Worm (Caenorhabditis elegans) whole organism, L3 larva: ENCODE measurements around the gene C06A6.7.

Experiments
- R02D3.7 ChIP-seq: fragments of 150-350 bp; optimal IDR thresholded peaks from 2 replicates; lab custom pipeline; 2014; ENCODE audit warnings: missing biosample characterization, missing genetic modification characterization
- ZK546.5 ChIP-seq: sonication (generic microtip); optimal IDR thresholded peaks from 2 replicates; lab custom pipeline; 2017; ENCODE audit warnings: missing biosample characterization, missing genetic modification characterization
- aly-2 ChIP-seq: fragments of 150-350 bp; optimal IDR thresholded peaks from 2 replicates; lab custom pipeline; 2014; ENCODE audit warnings: missing biosample characterization, missing genetic modification characterization
- ama-1 ChIP-seq: fragments of 150-350 bp; optimal IDR thresholded peaks from 2 replicates; lab custom pipeline; 2018
- ceh-16 ChIP-seq: sonication (generic microtip); optimal IDR thresholded peaks from 2 replicates; lab custom pipeline; 2017; ENCODE audit warnings: missing biosample characterization, missing genetic modification characterization
- ceh-28 ChIP-seq: fragments of 150-350 bp; optimal IDR thresholded peaks from 2 replicates; lab custom pipeline; 2014; ENCODE audit warnings: missing biosample characterization, missing genetic modification reagents, missing genetic modification characterization
- ceh-82 ChIP-seq: fragments of 150-350 bp; optimal IDR thresholded peaks from 2 replicates; lab custom pipeline; 2014; ENCODE audit warnings: missing biosample characterization, missing genetic modification characterization
- ceh-9 ChIP-seq: sonication (generic microtip); optimal IDR thresholded peaks from 2 replicates; lab custom pipeline; 2018; ENCODE audit warnings: missing biosample characterization, missing genetic modification characterization
- daf-12 ChIP-seq: fragments of 150-350 bp; optimal IDR thresholded peaks from 2 replicates; lab custom pipeline; 2014; ENCODE audit warnings: missing biosample characterization, missing genetic modification reagents, missing genetic modification characterization
- egl-27 ChIP-seq: sonication (generic microtip); optimal IDR thresholded peaks from 4 replicates; lab custom pipeline; 2017; ENCODE audit warnings: missing biosample characterization, missing genetic modification reagents, missing genetic modification characterization
- egl-5 ChIP-seq: fragments of 150-350 bp; optimal IDR thresholded peaks from 2 replicates; lab custom pipeline; 2017; ENCODE audit warnings: missing biosample characterization, missing genetic modification reagents, missing genetic modification characterization, inconsistent platforms
- elt-1 ChIP-seq: fragments of 150-350 bp; optimal IDR thresholded peaks from 2 replicates; lab custom pipeline; 2014; ENCODE audit warnings: missing biosample characterization, missing genetic modification characterization
- elt-2 ChIP-seq: sonication (generic microtip); optimal IDR thresholded peaks from 2 replicates; lab custom pipeline; 2016; ENCODE audit warnings: missing genetic modification reagents, mild to moderate bottlenecking, missing genetic modification characterization, missing compliant biosample characterization
- elt-3 ChIP-seq, 3 experiments: fragments of 150-350 bp in 1 of 3; sonication (generic microtip) in 2 of 3; optimal IDR thresholded peaks; 2 replicates in 2 of 3; 4 replicates in 1 of 3; lab custom pipeline; 2014 to 2017; ENCODE audit warnings: missing biosample characterization in 3 of 3, missing genetic modification characterization in 3 of 3
- eor-1 ChIP-seq, 2 experiments: fragments of 150-350 bp; optimal IDR thresholded peaks; 2 replicates each; lab custom pipeline; 2014 to 2018; ENCODE audit warnings: missing biosample characterization in 2 of 2, missing genetic modification characterization in 2 of 2
- fkh-10 ChIP-seq: sonication (generic microtip); optimal IDR thresholded peaks from 2 replicates; lab custom pipeline; 2017; ENCODE audit warnings: missing biosample characterization, missing genetic modification reagents, missing genetic modification characterization
- fkh-2 ChIP-seq: fragments of 150-350 bp; optimal IDR thresholded peaks from 2 replicates; lab custom pipeline; 2014; ENCODE audit warnings: missing biosample characterization, missing genetic modification reagents, missing genetic modification characterization
- fos-1 ChIP-seq: fragments of 150-350 bp; optimal IDR thresholded peaks from 2 replicates; lab custom pipeline; 2014; ENCODE audit warnings: missing biosample characterization, missing genetic modification characterization
- hmg-11 ChIP-seq: sonication (generic microtip); optimal IDR thresholded peaks from 2 replicates; lab custom pipeline; 2016; ENCODE audit warnings: missing genetic modification characterization, missing compliant biosample characterization
- jun-1 ChIP-seq: fragments of 150-350 bp; optimal IDR thresholded peaks from 2 replicates; lab custom pipeline; 2014; ENCODE audit warnings: missing biosample characterization, missing genetic modification reagents, missing genetic modification characterization
- lin-15B ChIP-seq: fragments of 150-350 bp; optimal IDR thresholded peaks from 2 replicates; lab custom pipeline; 2014; ENCODE audit warnings: missing biosample characterization, missing genetic modification characterization
- lin-39 ChIP-seq: fragments of 150-350 bp; optimal IDR thresholded peaks from 2 replicates; lab custom pipeline; 2018; ENCODE audit warnings: missing biosample characterization, missing genetic modification reagents, missing genetic modification characterization
- lsy-12 ChIP-seq: sonication (generic microtip); optimal IDR thresholded peaks from 2 replicates; lab custom pipeline; 2016; ENCODE audit warnings: mild to moderate bottlenecking, missing genetic modification characterization, missing compliant biosample characterization
- mdl-1 ChIP-seq: fragments of 150-350 bp; optimal IDR thresholded peaks from 2 replicates; lab custom pipeline; 2014; ENCODE audit warnings: missing biosample characterization, missing genetic modification characterization
- mml-1 ChIP-seq: fragments of 150-350 bp; sonication (generic microtip); optimal IDR thresholded peaks from 3 replicates; lab custom pipeline; 2014; ENCODE audit warnings: missing biosample characterization, missing genetic modification characterization
- nfya-1 ChIP-seq: sonication (generic microtip); optimal IDR thresholded peaks from 2 replicates; lab custom pipeline; 2017; ENCODE audit warnings: missing genetic modification characterization, mild to moderate bottlenecking, missing compliant biosample characterization, antibody characterized with exemption, moderate library complexity; ENCODE audit not compliant: insufficient read depth
- nhr-11 ChIP-seq: fragments of 150-350 bp; optimal IDR thresholded peaks from 2 replicates; lab custom pipeline; 2014; ENCODE audit warnings: missing biosample characterization, missing genetic modification characterization
- nhr-12 ChIP-seq: fragments of 150-350 bp; optimal IDR thresholded peaks from 2 replicates; lab custom pipeline; 2014; ENCODE audit warnings: missing biosample characterization, missing genetic modification characterization
- nhr-23 ChIP-seq: fragments of 150-350 bp; optimal IDR thresholded peaks from 2 replicates; lab custom pipeline; 2014; ENCODE audit warnings: missing biosample characterization, missing genetic modification reagents, missing genetic modification characterization
- nhr-237 ChIP-seq: fragments of 150-350 bp; optimal IDR thresholded peaks from 2 replicates; lab custom pipeline; 2014; ENCODE audit warnings: missing biosample characterization, missing genetic modification characterization
- nhr-25 ChIP-seq: sonication (generic microtip); optimal IDR thresholded peaks from 2 replicates; lab custom pipeline; 2017; ENCODE audit warnings: missing biosample characterization, missing genetic modification characterization
- nhr-28 ChIP-seq: fragments of 150-350 bp; optimal IDR thresholded peaks from 2 replicates; lab custom pipeline; 2014; ENCODE audit warnings: missing biosample characterization, missing genetic modification characterization
- nhr-43 ChIP-seq: sonication (generic microtip); optimal IDR thresholded peaks from 2 replicates; lab custom pipeline; 2016; ENCODE audit warnings: mild to moderate bottlenecking, missing genetic modification characterization, missing compliant biosample characterization; ENCODE audit not compliant: poor library complexity, severe bottlenecking
- nhr-67 ChIP-seq: fragments of 150-350 bp; optimal IDR thresholded peaks from 2 replicates; lab custom pipeline; 2014; ENCODE audit warnings: missing biosample characterization, missing genetic modification characterization
- nhr-76 ChIP-seq: fragments of 150-350 bp; sonication (generic microtip); optimal IDR thresholded peaks from 5 replicates; lab custom pipeline; 2014; ENCODE audit warnings: missing biosample characterization, missing genetic modification characterization
- nhr-77 ChIP-seq: fragments of 150-350 bp; optimal IDR thresholded peaks from 2 replicates; lab custom pipeline; 2014; ENCODE audit warnings: missing biosample characterization, missing genetic modification characterization
- pha-4 ChIP-seq: fragments of 150-350 bp; optimal IDR thresholded peaks from 2 replicates; lab custom pipeline; 2014; ENCODE audit warnings: missing biosample characterization, missing genetic modification reagents, missing genetic modification characterization
- pqm-1 ChIP-seq: fragments of 150-350 bp; optimal IDR thresholded peaks from 2 replicates; lab custom pipeline; 2017; ENCODE audit warnings: missing biosample characterization, missing genetic modification characterization, inconsistent platforms
- sea-2 ChIP-seq: fragments of 150-350 bp; sonication (generic microtip); optimal IDR thresholded peaks from 4 replicates; lab custom pipeline; 2014; ENCODE audit warnings: missing biosample characterization, missing genetic modification reagents, missing genetic modification characterization
- skn-1 ChIP-seq: fragments of 150-350 bp; optimal IDR thresholded peaks from 2 replicates; lab custom pipeline; 2014; ENCODE audit warnings: missing biosample characterization, missing genetic modification characterization
- snpc-4 ChIP-seq: fragments of 150-350 bp; optimal IDR thresholded peaks from 2 replicates; lab custom pipeline; 2014; ENCODE audit warnings: missing biosample characterization, missing genetic modification characterization
- tbx-2 ChIP-seq: sonication (generic microtip); optimal IDR thresholded peaks from 2 replicates; lab custom pipeline; 2016; ENCODE audit warnings: mild to moderate bottlenecking, missing genetic modification characterization, missing compliant biosample characterization
- unc-39 ChIP-seq: sonication (generic microtip); optimal IDR thresholded peaks from 4 replicates; lab custom pipeline; 2017; ENCODE audit warnings: missing biosample characterization, missing genetic modification characterization
- unc-62 ChIP-seq: fragments of 150-350 bp; sonication (generic microtip); optimal IDR thresholded peaks from 4 replicates; lab custom pipeline; 2014; ENCODE audit warnings: missing biosample characterization, missing genetic modification reagents, missing genetic modification characterization
- zag-1 ChIP-seq: fragments of 150-350 bp; optimal IDR thresholded peaks from 2 replicates; lab custom pipeline; 2014; ENCODE audit warnings: missing biosample characterization, missing genetic modification characterization
- ztf-11 ChIP-seq: fragments of 150-350 bp; optimal IDR thresholded peaks from 2 replicates; lab custom pipeline; 2014; ENCODE audit warnings: missing biosample characterization, missing genetic modification characterization
- ztf-4 ChIP-seq: fragments of 150-350 bp; optimal IDR thresholded peaks from 2 replicates; lab custom pipeline; 2014; ENCODE audit warnings: missing biosample characterization, missing genetic modification characterization

The C06A6.7 gene

ce11 chrIV:7846386-7846785, 8.1 kb upstream of the C06A6.7 start, which contains the start of gene C06A6.2:
Gene C06A6.2, plus strand, starts transcription at chrIV:7846622.
- TF ChIP-seq nfya-1 (tag; lab: Kevin White, UChicago): peak; percentile 0
- TF ChIP-seq R02D3.7 (tag; lab: Kevin White, UChicago): no peak
- TF ChIP-seq ZK546.5 (tag; lab: Kevin White, UChicago): no peak
- TF ChIP-seq nhr-12: no peak
- TF ChIP-seq, all 47 proteins: peak for 1

DNA sequence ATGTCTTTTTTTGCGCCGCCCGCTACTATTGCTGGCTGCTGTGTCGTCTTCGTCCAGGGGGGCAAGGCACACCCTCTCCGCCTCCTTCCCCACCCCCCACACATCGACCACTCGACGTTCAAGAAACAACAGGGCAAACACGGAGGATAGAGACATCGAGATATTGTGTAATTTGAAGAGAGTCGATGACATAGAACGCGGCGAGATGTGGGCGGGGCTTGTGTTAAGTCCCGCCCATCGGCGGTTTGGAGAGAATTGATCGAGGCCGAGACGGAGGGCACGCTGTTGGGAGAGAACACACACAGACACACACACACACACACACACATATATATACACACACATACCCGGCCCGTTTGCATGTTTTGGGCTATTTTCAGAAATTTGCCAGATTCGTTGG, 7.3 kb upstream of the C06A6.7 start:
- TF ChIP-seq ztf-11 (tag; lab: Kevin White, UChicago): no peak
- TF ChIP-seq elt-2 (tag; lab: Kevin White, UChicago): peak; percentile 63
- no peak for TF ChIP-seq nhr-28 (tag; lab: Kevin White, UChicago)
- TF ChIP-seq mdl-1 (tag; lab: Kevin White, UChicago): no peak
- TF ChIP-seq fkh-2 (tag; lab: Kevin White, UChicago): no peak
- no peak for TF ChIP-seq nhr-76 (tag; lab: Kevin White, UChicago)
- peak; percentile 53 for TF ChIP-seq jun-1 (tag; lab: Kevin White, UChicago)
- peak; percentile 59 for TF ChIP-seq snpc-4
- peak; percentile 96 for TF ChIP-seq nfya-1 (tag; lab: Kevin White, UChicago)
- no peak for TF ChIP-seq ceh-16
- no peak for TF ChIP-seq ceh-9
- peak; percentile 39 for TF ChIP-seq nhr-43 (tag; lab: Kevin White, UChicago)
- TF ChIP-seq nhr-12: no peak
- TF ChIP-seq elt-1: peak; percentile 11
- no peak for TF ChIP-seq aly-2
- no peak for TF ChIP-seq daf-12 (tag; lab: Kevin White, UChicago)
- TF ChIP-seq ceh-28 (tag; lab: Kevin White, UChicago): peak; percentile 48
- TF ChIP-seq ZK546.5 (tag; lab: Kevin White, UChicago): no peak
- TF ChIP-seq nhr-77 (tag; lab: Kevin White, UChicago): no peak
- TF ChIP-seq fos-1 (tag; lab: Kevin White, UChicago): no peak
- TF ChIP-seq unc-39 (tag; lab: Kevin White, UChicago): no peak
- TF ChIP-seq nhr-237 (tag; lab: Kevin White, UChicago): no peak
- TF ChIP-seq ama-1 (lab: Kevin White, UChicago): peak; percentile 47
- TF ChIP-seq ceh-82 (tag; lab: Kevin White, UChicago): no peak
- no peak for TF ChIP-seq nhr-11
- TF ChIP-seq zag-1: no peak
- TF ChIP-seq skn-1 (tag; lab: Kevin White, UChicago): peak; percentile 74
- TF ChIP-seq elt-3 (tag; optimal IDR thresholded peaks at IDR 0.05; lab: Kevin White, UChicago): no peak
- TF ChIP-seq lin-39: peak; percentile 70
- no peak for TF ChIP-seq nhr-67 (tag; lab: Kevin White, UChicago)
- TF ChIP-seq mml-1 (tag; lab: Kevin White, UChicago): no peak
- no peak for TF ChIP-seq unc-62 (GFP tag; lab: Kevin White, UChicago)
- TF ChIP-seq egl-5 (tag; lab: Kevin White, UChicago): no peak
- peak; percentile 48 for TF ChIP-seq lsy-12 (tag; lab: Kevin White, UChicago)
- TF ChIP-seq nhr-23 (tag; lab: Kevin White, UChicago): peak; percentile 49
- no peak for TF ChIP-seq ztf-4 (tag; lab: Kevin White, UChicago)
- TF ChIP-seq egl-27: no peak
- peak; percentile 60 for TF ChIP-seq tbx-2
- peak; percentile 74 for TF ChIP-seq nhr-25 (tag; lab: Kevin White, UChicago)
- TF ChIP-seq sea-2 (GFP tag; lab: Kevin White, UChicago): no peak
- TF ChIP-seq eor-1 (tag; optimal IDR thresholded peaks at IDR 0.05; lab: Kevin White, UChicago): no peak
- peak; percentile 70 for TF ChIP-seq pha-4 (tag; lab: Kevin White, UChicago)
- peak; percentile 23 for TF ChIP-seq lin-15B (tag; lab: Kevin White, UChicago)
- TF ChIP-seq pqm-1 (tag; lab: Kevin White, UChicago): peak; percentile 16
- no peak for TF ChIP-seq fkh-10 (GFP tag; lab: Kevin White, UChicago)
- no peak for TF ChIP-seq R02D3.7 (tag; lab: Kevin White, UChicago)
- TF ChIP-seq hmg-11 (tag; lab: Kevin White, UChicago): peak; percentile 98
